Fruit fly (Drosophila melanogaster): Measurements from ENCODE around the gene fz4.
A peak's percentile ranks its signal among the peaks of the same experiment; 100 is the strongest.

fz4 gene

dm6 chrX:7101302-7102012 is 8.7 kb downstream of the fz4 start:
- peak; percentile 79 for TF ChIP-seq noc (tag; optimal IDR thresholded peaks at IDR 0.05)

- TF ChIP-seq noc (tag; optimal IDR thresholded peaks at IDR 0.05) = no peak
These were observed 9.4 kb downstream of the fz4 start for dm6 chrX:7100689-7101088.

DNA sequence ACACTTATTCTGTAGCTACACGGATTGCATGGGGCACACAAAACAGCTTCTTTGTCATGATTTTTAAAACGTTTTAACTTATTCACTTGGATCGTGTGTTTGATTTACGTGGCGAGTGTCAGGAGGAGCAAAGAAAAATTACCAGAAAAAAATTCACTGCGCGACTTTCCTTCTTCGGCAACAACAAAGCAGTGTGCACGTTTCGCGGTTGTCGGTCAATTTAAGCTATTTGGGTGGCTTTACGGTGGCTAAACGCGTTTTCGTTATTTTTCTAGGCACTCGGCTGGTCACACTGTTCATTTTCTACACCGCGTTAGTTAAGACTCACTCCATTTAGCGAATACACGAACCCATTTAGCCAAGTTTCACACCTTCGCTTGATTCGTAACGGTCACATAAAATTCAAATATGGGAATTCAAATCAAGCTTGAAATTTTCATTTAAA is 12.2 kb downstream of the fz4 start, which contains the start of gene Sxl:
TSS of gene Sxl (minus strand) at position 195 of the 445 bp plus-strand sequence.
- TF ChIP-seq noc (tag; optimal IDR thresholded peaks at IDR 0.05) = peak; percentile 22

DNA sequence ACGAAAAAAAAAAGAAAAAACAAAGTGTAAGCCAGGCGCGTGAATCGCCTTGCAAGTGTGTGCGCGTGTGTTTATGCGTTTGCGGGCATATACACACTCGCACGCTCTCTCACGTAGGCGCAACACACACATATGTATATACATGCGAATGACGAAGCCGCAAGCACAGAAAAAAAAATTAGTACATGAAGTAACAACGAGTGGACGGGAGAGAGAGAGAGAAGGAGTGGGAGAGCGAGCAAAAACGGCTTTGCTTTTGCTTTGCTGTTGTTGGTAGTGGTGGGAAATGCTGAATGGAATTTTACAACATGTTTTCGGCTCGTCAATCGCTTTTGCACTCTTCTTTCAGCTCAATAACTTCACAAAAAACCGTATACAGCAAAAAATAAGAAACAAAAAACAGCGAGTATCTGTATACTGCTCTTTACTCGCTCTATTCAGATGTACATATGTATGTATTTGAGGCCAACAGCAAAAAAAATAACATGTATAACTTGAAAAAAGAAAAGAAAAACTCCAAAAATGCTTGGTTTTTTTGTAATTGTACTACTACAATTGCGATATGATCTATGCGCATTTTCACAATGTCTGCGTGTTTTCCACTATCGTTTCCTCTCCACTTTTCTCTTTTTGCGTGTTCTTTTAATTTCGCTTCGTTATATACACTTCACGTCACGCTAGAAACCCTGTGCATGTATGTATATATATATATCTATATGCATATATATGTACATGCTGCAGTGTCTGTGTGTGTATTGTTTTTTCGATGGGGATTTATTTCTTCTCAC is 12.9 kb downstream of the fz4 start:
- TF ChIP-seq noc (tag; optimal IDR thresholded peaks at IDR 0.05) = no peak

dm6 chrX:7096495-7096995 is 13.6 kb downstream of the fz4 start:
- peak; percentile 77 for TF ChIP-seq noc (tag; optimal IDR thresholded peaks at IDR 0.05)

DNA sequence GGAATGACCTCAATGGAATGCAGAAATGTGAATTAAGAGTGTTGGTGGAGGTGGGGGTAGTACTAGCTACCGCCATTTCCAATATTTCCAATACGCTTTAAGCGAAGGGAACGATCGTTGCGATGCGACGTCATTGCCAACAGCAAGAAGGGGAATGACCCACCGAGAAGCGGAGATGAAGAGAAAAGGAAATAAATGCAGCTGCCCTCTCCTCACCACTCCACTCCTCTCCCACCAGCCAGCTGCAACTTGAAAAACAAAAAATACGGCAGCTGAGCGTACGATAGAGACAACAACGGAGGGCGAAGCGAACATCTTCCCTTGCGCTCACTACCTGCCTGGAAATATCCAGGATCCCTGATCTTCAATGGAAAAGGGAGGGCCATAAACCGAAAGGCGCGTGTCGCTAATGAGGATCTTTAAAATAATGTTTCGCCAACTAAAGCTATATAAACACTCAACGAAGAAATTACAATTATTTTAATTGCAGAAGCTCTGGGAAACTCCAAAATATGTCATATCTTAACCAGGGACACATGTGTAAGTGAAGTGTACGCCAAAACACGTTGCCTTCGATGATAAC is 14.1 kb downstream of the fz4 start:
- TF ChIP-seq noc (tag; optimal IDR thresholded peaks at IDR 0.05) = no peak

- peak; percentile 57 for TF ChIP-seq noc (tag; optimal IDR thresholded peaks at IDR 0.05)
These were observed 14.7 kb downstream of the fz4 start for dm6 chrX:7095292-7095911.

- no peak for TF ChIP-seq noc (tag; optimal IDR thresholded peaks at IDR 0.05)
These were observed 15.3 kb downstream of the fz4 start for dm6 chrX:7094861-7095260.

DNA sequence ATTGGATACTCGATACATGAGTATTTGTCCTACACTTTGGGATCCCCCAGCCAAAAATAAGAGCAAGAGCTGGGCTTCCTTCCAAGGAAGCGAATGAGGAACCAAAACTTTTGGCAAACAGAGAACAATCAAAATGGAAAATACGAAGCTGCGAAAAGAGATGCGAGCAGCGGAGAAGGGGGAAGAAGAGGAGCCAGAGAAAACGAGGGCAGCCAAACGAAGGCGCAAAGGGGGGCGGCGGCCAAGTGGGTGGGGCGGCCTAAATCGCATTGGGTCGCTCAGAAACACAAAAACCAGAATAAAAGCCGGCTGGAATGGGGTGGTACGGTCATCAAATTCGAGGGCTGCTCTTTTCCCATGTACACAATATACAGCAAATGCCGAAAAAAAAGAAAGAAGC is 16.0 kb downstream of the fz4 start:
- TF ChIP-seq noc (tag; optimal IDR thresholded peaks at IDR 0.05) = no peak

DNA sequence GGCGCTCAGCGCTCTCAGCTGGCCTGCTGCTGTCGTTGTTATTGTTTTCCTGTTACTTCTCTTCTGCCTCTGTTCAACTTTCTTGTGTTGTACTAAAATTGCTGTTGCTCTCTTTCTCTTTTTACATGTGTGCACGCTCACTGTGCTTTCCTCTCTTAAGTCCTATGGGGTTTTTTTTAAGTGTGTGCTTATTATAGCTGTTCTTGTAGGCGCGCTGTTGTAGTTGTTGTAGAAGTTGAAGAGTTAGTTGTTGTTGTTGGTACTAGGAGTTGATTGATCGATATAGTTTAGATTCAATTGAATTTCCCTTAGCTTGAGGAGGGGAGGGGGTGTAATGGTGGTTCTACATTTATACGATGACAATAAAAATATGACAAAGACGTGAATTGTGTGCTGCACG is 18.2 kb downstream of the fz4 start:
- no peak for TF ChIP-seq noc (tag; optimal IDR thresholded peaks at IDR 0.05)

DNA sequence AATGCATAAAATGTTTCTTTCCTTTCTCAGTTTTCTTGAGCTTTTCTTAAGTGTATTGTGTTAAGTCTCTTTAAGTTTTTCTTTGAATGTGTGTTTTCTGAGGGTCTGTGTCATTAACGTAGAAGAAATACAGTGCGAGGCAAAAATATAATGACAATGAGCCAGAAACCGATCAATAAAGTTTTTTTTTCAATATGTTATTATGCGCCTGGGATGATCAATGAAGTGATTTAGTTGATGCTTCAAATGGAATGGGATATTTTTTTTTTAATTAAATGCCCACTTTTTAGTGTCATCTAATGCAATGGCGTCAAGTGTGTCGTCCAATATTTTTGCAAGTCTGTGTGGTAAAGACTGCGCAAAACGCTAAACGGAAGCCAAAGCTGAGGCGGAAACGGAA is 23.6 kb downstream of the fz4 start:
- TF ChIP-seq noc (tag; optimal IDR thresholded peaks at IDR 0.05) = no peak

DNA sequence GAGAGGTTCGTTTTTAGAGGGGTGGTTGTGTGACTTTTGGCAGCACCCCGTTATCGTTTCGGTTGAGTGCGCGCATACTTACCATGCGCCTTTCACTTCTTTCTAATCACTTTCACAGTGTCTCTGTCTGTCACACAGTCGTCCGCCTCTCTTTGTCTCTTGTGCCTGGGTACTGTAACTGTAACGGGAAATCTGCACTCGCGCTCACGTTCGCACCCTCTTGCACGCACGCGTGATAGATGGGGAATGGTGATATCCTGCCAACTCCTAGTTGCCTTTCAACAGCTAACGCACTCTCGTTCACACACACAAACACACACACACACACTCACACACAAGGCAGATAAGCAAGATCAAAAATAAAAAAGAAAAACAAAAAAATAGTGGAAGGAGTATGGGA is 27.7 kb downstream of the fz4 start:
- TF ChIP-seq noc (tag; optimal IDR thresholded peaks at IDR 0.05) = no peak

dm6 chrX:7074316-7074925 is 35.7 kb downstream of the fz4 start:
- no peak for TF ChIP-seq noc (tag; optimal IDR thresholded peaks at IDR 0.05)

DNA sequence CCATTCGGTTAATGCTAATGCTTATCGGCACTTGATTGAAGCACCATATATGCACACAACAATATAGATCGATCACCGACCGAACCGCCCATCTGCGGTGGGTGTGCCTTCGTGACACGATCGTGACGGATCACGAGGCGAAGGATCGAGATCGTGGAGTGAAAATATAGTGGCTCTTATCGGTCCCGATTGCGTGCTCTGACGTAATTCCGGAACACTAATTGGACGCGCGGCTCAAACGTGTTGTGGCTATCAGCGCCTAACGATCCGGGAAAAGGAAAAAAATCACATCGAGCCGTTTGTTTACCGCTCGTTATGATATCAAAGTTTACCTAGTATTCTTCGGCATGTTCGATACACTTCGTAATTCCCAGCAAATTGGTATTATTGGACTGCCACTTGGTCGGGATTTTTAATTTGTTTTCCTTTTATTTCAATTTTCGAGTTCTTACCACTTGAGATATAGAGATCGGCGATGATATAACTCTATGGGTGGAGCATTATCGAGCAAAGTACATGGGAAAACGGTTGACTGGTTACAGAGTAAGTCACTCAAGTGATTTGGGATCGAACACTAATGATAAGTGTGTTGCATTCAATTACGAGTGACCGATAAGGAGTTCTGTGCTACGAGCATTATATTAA is 36.8 kb downstream of the fz4 start:
- no peak for TF ChIP-seq noc (tag; optimal IDR thresholded peaks at IDR 0.05)

- TF ChIP-seq noc (tag; optimal IDR thresholded peaks at IDR 0.05) = peak; percentile 16
These were observed 41.1 kb downstream of the fz4 start, which contains the start of gene CG4607 for dm6 chrX:7069011-7069463. Gene CG4607 (plus strand): TSS chrX:7069413.
